Worm (Caenorhabditis elegans) whole organism, early embryonic: ENCODE measurements around the gene fipr-17.
A peak's percentile ranks its signal among the peaks of the same experiment; 100 is the strongest.

Experiments
- B0310.2 ChIP-seq: sonication (generic microtip); optimal IDR thresholded peaks from 2 replicates; lab custom pipeline; 2016; ENCODE audit warnings: mild to moderate bottlenecking, missing genetic modification characterization, missing compliant biosample characterization
- F13C5.2 ChIP-seq: sonication (generic microtip); optimal IDR thresholded peaks from 2 replicates; lab custom pipeline; 2017; ENCODE audit warnings: mild to moderate bottlenecking, missing genetic modification characterization, inconsistent platforms, missing compliant biosample characterization
- aly-1 ChIP-seq: sonication (generic microtip); optimal IDR thresholded peaks from 2 replicates; lab custom pipeline; 2016; ENCODE audit warnings: missing genetic modification characterization, missing compliant biosample characterization
- ama-1 ChIP-seq: fragments of 150-350 bp; optimal IDR thresholded peaks from 2 replicates; lab custom pipeline; 2014
- ceh-13 ChIP-seq: fragments of 200-800 bp; sonication (Bioruptor generic); optimal IDR thresholded peaks from 2 replicates; lab custom pipeline; 2018; ENCODE audit warnings: mild to moderate bottlenecking, missing genetic modification characterization, missing compliant biosample characterization
- ceh-36 ChIP-seq: sonication (generic microtip); optimal IDR thresholded peaks from 2 replicates; lab custom pipeline; 2016; ENCODE audit warnings: missing genetic modification characterization, inconsistent platforms, missing compliant biosample characterization
- ets-7 ChIP-seq: sonication (generic microtip); optimal IDR thresholded peaks from 2 replicates; lab custom pipeline; 2016; ENCODE audit warnings: missing genotype, missing genetic modification characterization, missing compliant biosample characterization
- flt-1 ChIP-seq: fragments of 200-800 bp; sonication (Bioruptor generic); IDR thresholded peaks from 2 replicates; pipeline ENCODE4 v1.3.6; 2022; ENCODE audit warnings: missing genetic modification characterization, missing compliant biosample characterization
- hmbx-1 ChIP-seq: sonication (generic microtip); optimal IDR thresholded peaks from 2 replicates; lab custom pipeline; 2016; ENCODE audit warnings: mild to moderate bottlenecking, missing genetic modification characterization, missing compliant biosample characterization
- hmg-4 ChIP-seq: fragments of 200-800 bp; sonication (Bioruptor generic); optimal IDR thresholded peaks from 2 replicates; lab custom pipeline; 2018; ENCODE audit warnings: mild to moderate bottlenecking, missing genetic modification characterization, missing compliant biosample characterization
- hnd-1 ChIP-seq: sonication (generic microtip); optimal IDR thresholded peaks from 2 replicates; lab custom pipeline; 2016; ENCODE audit warnings: missing genetic modification characterization, missing compliant biosample characterization
- pes-1 ChIP-seq: fragments of 200-800 bp; sonication (Bioruptor generic); IDR thresholded peaks from 2 replicates; pipeline ENCODE4 v1.3.6; 2022; ENCODE audit warnings: missing genetic modification reagents, missing genetic modification characterization, missing compliant biosample characterization
- scrt-1 ChIP-seq: fragments of 200-800 bp; sonication (Bioruptor generic); IDR thresholded peaks from 2 replicates; pipeline ENCODE4 v1.3.6; 2022; ENCODE audit warnings: missing genetic modification characterization, missing compliant biosample characterization
- sea-1 ChIP-seq: fragments of 200-800 bp; sonication (Bioruptor generic); conservative IDR thresholded peaks from 2 replicates; pipeline ENCODE4 v1.3.6; 2022; ENCODE audit warnings: missing genetic modification characterization, missing compliant biosample characterization
- tbx-11 ChIP-seq: fragments of 200-800 bp; sonication (Bioruptor generic); IDR thresholded peaks from 2 replicates; pipeline ENCODE4 v1.3.6; 2022; ENCODE audit warnings: missing genetic modification characterization, missing compliant biosample characterization
- tbx-37 ChIP-seq: fragments of 200-800 bp; sonication (Bioruptor generic); conservative IDR thresholded peaks from 2 replicates; pipeline ENCODE4 v1.3.6; 2022; ENCODE audit warnings: missing genetic modification reagents, missing genetic modification characterization, missing compliant biosample characterization
- tra-4 ChIP-seq: sonication (generic microtip); optimal IDR thresholded peaks from 2 replicates; lab custom pipeline; 2017; ENCODE audit warnings: missing genetic modification characterization, missing compliant biosample characterization

The fipr-17 gene

ce11 chrIII:10989491-10990032 is 17.8 kb downstream of the fipr-17 start:
- peak; percentile 97 for TF ChIP-seq F13C5.2 (tag; lab: Kevin White, UChicago)
- peak; percentile 94 for TF ChIP-seq tbx-11 (GFP tag; lab: Robert Waterston, UW)
- TF ChIP-seq ceh-36: peak; percentile 93
- TF ChIP-seq tra-4 (tag; lab: Kevin White, UChicago): peak; percentile 90
- peak; percentile 96 for TF ChIP-seq scrt-1
- peak; percentile 84 for TF ChIP-seq hmbx-1 (tag; lab: Kevin White, UChicago)
- TF ChIP-seq ama-1 (lab: Kevin White, UChicago): no peak
- peak; percentile 94 for TF ChIP-seq B0310.2 (tag; lab: Kevin White, UChicago)
- peak; percentile 93 for TF ChIP-seq pes-1 (GFP tag; lab: Robert Waterston, UW)
- peak; percentile 99 for TF ChIP-seq hmg-4 (GFP tag; lab: Kevin White, UChicago)
- TF ChIP-seq aly-1 (tag; lab: Kevin White, UChicago): peak; percentile 96
- peak; percentile 89 for TF ChIP-seq tbx-37 (GFP tag; lab: Robert Waterston, UW)
- peak; percentile 82 for TF ChIP-seq hnd-1
- TF ChIP-seq sea-1 (GFP tag; lab: Robert Waterston, UW): peak; percentile 95
- TF ChIP-seq ceh-13 (GFP tag; lab: Kevin White, UChicago): peak; percentile 87
- TF ChIP-seq flt-1: peak; percentile 86
- TF ChIP-seq ets-7 (tag; lab: Kevin White, UChicago): peak; percentile 84

DNA sequence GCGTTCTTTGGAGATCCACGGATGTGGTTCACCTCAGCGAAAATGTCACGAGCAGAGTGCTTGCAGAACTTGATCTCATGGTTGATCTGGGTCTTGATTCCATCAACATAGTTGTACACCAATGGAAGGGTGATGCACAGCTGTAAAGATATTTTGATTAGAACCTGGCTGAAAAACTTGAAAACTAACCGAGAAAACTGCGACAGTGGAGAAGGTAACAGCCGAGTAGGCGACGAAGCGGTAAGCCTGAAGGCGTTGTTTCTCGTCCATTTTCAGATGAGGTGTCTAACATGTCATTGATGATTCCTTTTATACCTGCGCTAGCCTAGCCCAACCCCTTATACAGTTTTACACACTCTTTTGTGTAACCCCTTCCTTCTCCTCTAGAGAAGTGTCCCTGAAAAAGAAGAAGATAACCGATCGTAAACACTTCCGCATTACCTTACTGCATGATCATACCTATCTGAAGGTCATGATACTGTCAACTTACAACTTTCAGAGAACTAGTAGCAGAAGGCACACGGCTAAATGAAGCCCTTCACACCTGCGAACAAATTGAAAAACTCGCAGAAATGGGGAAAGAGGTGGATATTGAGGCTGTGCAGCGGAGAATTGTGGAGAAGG is 19.7 kb downstream of the fipr-17 start, which contains the start of gene col-94:
TSS of gene col-94 (minus strand) at position 313 of the 624 bp plus-strand sequence.
- TF ChIP-seq ceh-13 (GFP tag; lab: Kevin White, UChicago) (no peak), aly-1 (tag; lab: Kevin White, UChicago) (no peak), hmbx-1 (tag; lab: Kevin White, UChicago) (no peak), B0310.2 (tag; lab: Kevin White, UChicago) (no peak), sea-1 (GFP tag; lab: Robert Waterston, UW) (no peak), ama-1 (lab: Kevin White, UChicago) (no peak)

DNA sequence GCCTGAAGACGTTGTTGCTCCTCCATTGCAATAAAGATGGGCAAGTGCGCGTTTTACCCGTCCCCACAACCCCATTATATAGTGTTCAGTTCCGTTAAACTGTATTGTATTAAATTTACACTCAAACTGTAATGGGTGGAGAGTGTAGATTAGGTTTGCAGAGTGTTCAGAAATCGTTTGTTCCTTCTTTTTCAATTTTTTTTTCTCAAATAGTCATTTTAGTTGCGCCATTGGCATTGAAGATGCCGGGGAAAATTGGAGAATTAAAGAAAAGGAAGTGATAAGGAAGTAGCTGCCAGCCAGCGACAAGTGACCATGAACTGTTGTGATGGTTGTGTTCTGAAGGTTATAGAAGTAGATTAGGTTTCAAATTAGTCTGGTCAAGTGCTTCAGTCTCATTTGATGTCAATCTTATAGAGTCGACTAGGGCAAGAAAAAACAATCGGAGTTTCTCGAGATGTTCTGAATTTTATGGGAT is 21.8 kb downstream of the fipr-17 start, which contains the start of gene col-93:
TSS of gene col-93 (minus strand) at position 51 of the 478 bp plus-strand sequence.
- TF ChIP-seq pes-1 (GFP tag; lab: Robert Waterston, UW): no peak
- no peak for TF ChIP-seq flt-1
- no peak for TF ChIP-seq tra-4 (tag; lab: Kevin White, UChicago)
- TF ChIP-seq hmg-4 (GFP tag; lab: Kevin White, UChicago): no peak
- no peak for TF ChIP-seq tbx-11 (GFP tag; lab: Robert Waterston, UW)
- TF ChIP-seq ceh-36: no peak
- no peak for TF ChIP-seq hmbx-1 (tag; lab: Kevin White, UChicago)
- no peak for TF ChIP-seq F13C5.2 (tag; lab: Kevin White, UChicago)
- no peak for TF ChIP-seq ceh-13 (GFP tag; lab: Kevin White, UChicago)
- TF ChIP-seq ama-1 (lab: Kevin White, UChicago): no peak
- no peak for TF ChIP-seq sea-1 (GFP tag; lab: Robert Waterston, UW)
- TF ChIP-seq B0310.2 (tag; lab: Kevin White, UChicago): no peak

ce11 chrIII:10984749-10985148 is 22.7 kb downstream of the fipr-17 start:
- TF ChIP-seq scrt-1 (0 out of 2 replicates have a peak, but pooled peaks have one; percentile 30), sea-1 (GFP tag; lab: Robert Waterston, UW) (0 out of 2 replicates have a peak, but pooled peaks have one; percentile 15)

- TF ChIP-seq tra-4 (tag; lab: Kevin White, UChicago) (no peak), flt-1 (no peak), scrt-1 (no peak), tbx-11 (GFP tag; lab: Robert Waterston, UW) (no peak), hmg-4 (GFP tag; lab: Kevin White, UChicago) (no peak), pes-1 (GFP tag; lab: Robert Waterston, UW) (no peak), ama-1 (lab: Kevin White, UChicago) (no peak), sea-1 (GFP tag; lab: Robert Waterston, UW) (no peak), F13C5.2 (tag; lab: Kevin White, UChicago) (no peak), B0310.2 (tag; lab: Kevin White, UChicago) (no peak), ets-7 (tag; lab: Kevin White, UChicago) (no peak), aly-1 (tag; lab: Kevin White, UChicago) (no peak), hnd-1 (no peak), ceh-13 (GFP tag; lab: Kevin White, UChicago) (no peak), ceh-36 (no peak), hmbx-1 (tag; lab: Kevin White, UChicago) (no peak), tbx-37 (GFP tag; lab: Robert Waterston, UW) (no peak)
These were observed 24.2 kb downstream of the fipr-17 start, which contains the start of gene col-92 for ce11 chrIII:10983153-10983552. Gene col-92 (minus strand): TSS chrIII:10983253.

DNA sequence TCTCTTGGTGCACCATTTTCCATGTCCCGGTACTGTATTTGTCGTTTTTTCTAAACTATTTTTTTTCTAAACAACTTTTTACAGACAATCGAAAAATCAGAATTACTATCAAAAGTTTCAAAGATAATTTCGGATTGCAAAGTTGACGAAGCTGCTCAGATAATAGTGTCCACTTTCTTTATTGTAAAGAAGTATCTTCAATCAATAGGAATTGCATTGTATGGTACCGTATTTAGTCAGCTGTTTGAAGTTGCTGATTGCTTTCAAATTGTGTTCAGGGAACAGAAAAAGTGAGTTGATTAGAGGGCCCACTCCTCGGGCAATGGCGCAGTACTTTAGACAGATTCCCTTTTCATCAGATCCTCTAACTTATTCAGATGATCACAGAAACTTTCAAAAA is 25.8 kb downstream of the fipr-17 start:
- no peak for TF ChIP-seq flt-1
- no peak for TF ChIP-seq aly-1 (tag; lab: Kevin White, UChicago)
- TF ChIP-seq hmg-4 (GFP tag; lab: Kevin White, UChicago): no peak
- TF ChIP-seq tra-4 (tag; lab: Kevin White, UChicago): no peak
- TF ChIP-seq F13C5.2 (tag; lab: Kevin White, UChicago): no peak
- no peak for TF ChIP-seq tbx-37 (GFP tag; lab: Robert Waterston, UW)
- TF ChIP-seq hmbx-1 (tag; lab: Kevin White, UChicago): no peak
- TF ChIP-seq ets-7 (tag; lab: Kevin White, UChicago): no peak
- no peak for TF ChIP-seq pes-1 (GFP tag; lab: Robert Waterston, UW)
- TF ChIP-seq B0310.2 (tag; lab: Kevin White, UChicago): no peak
- TF ChIP-seq tbx-11 (GFP tag; lab: Robert Waterston, UW): no peak
- TF ChIP-seq ceh-36: no peak
- TF ChIP-seq ama-1 (lab: Kevin White, UChicago): no peak
- TF ChIP-seq ceh-13 (GFP tag; lab: Kevin White, UChicago): no peak
